Worm (Caenorhabditis elegans) whole organism, L4 larva: ENCODE data around the gene F10G2.1.

Experiments
- F49E8.2 ChIP-seq: sonication (generic microtip); optimal IDR thresholded peaks from 2 replicates; lab custom pipeline; 2016; ENCODE audit warnings: missing compliant biosample characterization, mild to moderate bottlenecking, missing genetic modification characterization, borderline replicate concordance
- hlh-11 ChIP-seq: fragments of 200-800 bp; sonication (Bioruptor generic); optimal IDR thresholded peaks from 2 replicates; lab custom pipeline; 2018; ENCODE audit warnings: mild to moderate bottlenecking, missing genetic modification characterization, missing compliant biosample characterization
- lir-3 ChIP-seq: sonication (generic microtip); optimal IDR thresholded peaks from 2 replicates; lab custom pipeline; 2016; ENCODE audit warnings: mild to moderate bottlenecking, missing genetic modification characterization, missing compliant biosample characterization
- pha-4 ChIP-seq, 2 experiments: fragments of 150-350 bp in 1 of 2; fragments of 200-800 bp in 1 of 2; sonication (Bioruptor generic) in 1 of 2; IDR thresholded peaks in 1 of 2; optimal IDR thresholded peaks in 1 of 2; 2 replicates each; pipeline versions ENCODE4 v1.3.6 to Lab custom; 2014 to 2022; ENCODE audit warnings: missing genetic modification characterization in 2 of 2, missing genetic modification reagents in 2 of 2, missing biosample characterization in 1 of 2, missing compliant biosample characterization in 1 of 2

- no peak for TF ChIP-seq pha-4 (GFP tag; IDR thresholded peaks at IDR 0.05; lab: Robert Waterston, UW)
- no peak for TF ChIP-seq pha-4 (tag; optimal IDR thresholded peaks at IDR 0.05; lab: Kevin White, UChicago)
- TF ChIP-seq F49E8.2 (tag; lab: Kevin White, UChicago): no peak
- no peak for TF ChIP-seq lir-3 (tag; lab: Kevin White, UChicago)
- no peak for TF ChIP-seq hlh-11 (tag; lab: Kevin White, UChicago)
These were observed 4.3 kb upstream of the F10G2.1 start, which contains the start of gene clec-7 for ce11 chrV:7328092-7328491.
